Worm (Caenorhabditis elegans): ENCODE data around the gene fbxa-214.

DNA sequence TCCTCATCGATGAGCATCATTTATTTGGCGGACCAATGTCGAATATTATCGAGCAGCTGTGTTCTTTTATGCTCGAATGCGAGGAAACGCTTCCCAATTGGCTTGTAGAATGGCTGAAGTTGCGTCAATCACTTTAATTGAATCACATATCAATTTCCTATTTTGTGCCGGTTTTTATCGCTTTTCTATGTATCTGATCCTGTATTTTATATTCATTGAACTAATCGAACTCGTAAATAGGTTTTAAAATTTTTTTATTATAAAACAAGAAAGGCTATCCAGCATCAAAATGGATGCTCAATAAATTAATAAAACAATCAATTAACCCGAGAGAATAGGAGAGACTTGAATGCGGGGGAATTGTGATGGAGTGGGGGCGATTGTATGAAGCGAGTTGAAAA is 28.9 kb upstream of the fbxa-214 start:
- TF ChIP-seq nhr-237 (tag; optimal IDR thresholded peaks at IDR 0.05) (no peak), zip-8 (tag; optimal IDR thresholded peaks at IDR 0.05) (no peak), snpc-4 (tag; optimal IDR thresholded peaks at IDR 0.05) (no peak), sptf-1 (tag; optimal IDR thresholded peaks at IDR 0.05) (no peak), ztf-11 (tag; optimal IDR thresholded peaks at IDR 0.05) (no peak), unc-39 (tag; optimal IDR thresholded peaks at IDR 0.05) (no peak), lin-13 (tag; optimal IDR thresholded peaks at IDR 0.05) (no peak), nhr-76 (tag; optimal IDR thresholded peaks at IDR 0.05) (no peak), unc-62 (GFP tag; optimal IDR thresholded peaks at IDR 0.05) (no peak), nhr-12 (tag; optimal IDR thresholded peaks at IDR 0.05) (no peak), blmp-1 (tag; optimal IDR thresholded peaks at IDR 0.05) (no peak), ceh-39 (tag; optimal IDR thresholded peaks at IDR 0.05) (no peak), ham-2 (GFP tag; optimal IDR thresholded peaks at IDR 0.05) (no peak)
